Worm (Caenorhabditis elegans) whole organism, early embryonic: Measurements from ENCODE around the gene F26H11.8.
A peak's percentile ranks its signal among the peaks of the same experiment; 100 is the strongest.

Experiments
- B0310.2 ChIP-seq: sonication (generic microtip); optimal IDR thresholded peaks from 2 replicates; lab custom pipeline; 2016; ENCODE audit warnings: mild to moderate bottlenecking, missing genetic modification characterization, missing compliant biosample characterization
- F13C5.2 ChIP-seq: sonication (generic microtip); optimal IDR thresholded peaks from 2 replicates; lab custom pipeline; 2017; ENCODE audit warnings: mild to moderate bottlenecking, missing genetic modification characterization, inconsistent platforms, missing compliant biosample characterization
- aly-1 ChIP-seq: sonication (generic microtip); optimal IDR thresholded peaks from 2 replicates; lab custom pipeline; 2016; ENCODE audit warnings: missing genetic modification characterization, missing compliant biosample characterization
- ama-1 ChIP-seq: fragments of 150-350 bp; optimal IDR thresholded peaks from 2 replicates; lab custom pipeline; 2014
- ceh-13 ChIP-seq: fragments of 200-800 bp; sonication (Bioruptor generic); optimal IDR thresholded peaks from 2 replicates; lab custom pipeline; 2018; ENCODE audit warnings: mild to moderate bottlenecking, missing genetic modification characterization, missing compliant biosample characterization
- ceh-36 ChIP-seq: sonication (generic microtip); optimal IDR thresholded peaks from 2 replicates; lab custom pipeline; 2016; ENCODE audit warnings: missing genetic modification characterization, inconsistent platforms, missing compliant biosample characterization
- ets-7 ChIP-seq: sonication (generic microtip); optimal IDR thresholded peaks from 2 replicates; lab custom pipeline; 2016; ENCODE audit warnings: missing genotype, missing genetic modification characterization, missing compliant biosample characterization
- flt-1 ChIP-seq: fragments of 200-800 bp; sonication (Bioruptor generic); IDR thresholded peaks from 2 replicates; pipeline ENCODE4 v1.3.6; 2022; ENCODE audit warnings: missing genetic modification characterization, missing compliant biosample characterization
- hmbx-1 ChIP-seq: sonication (generic microtip); optimal IDR thresholded peaks from 2 replicates; lab custom pipeline; 2016; ENCODE audit warnings: mild to moderate bottlenecking, missing genetic modification characterization, missing compliant biosample characterization
- hmg-4 ChIP-seq: fragments of 200-800 bp; sonication (Bioruptor generic); optimal IDR thresholded peaks from 2 replicates; lab custom pipeline; 2018; ENCODE audit warnings: mild to moderate bottlenecking, missing genetic modification characterization, missing compliant biosample characterization
- hnd-1 ChIP-seq: sonication (generic microtip); optimal IDR thresholded peaks from 2 replicates; lab custom pipeline; 2016; ENCODE audit warnings: missing genetic modification characterization, missing compliant biosample characterization
- pes-1 ChIP-seq: fragments of 200-800 bp; sonication (Bioruptor generic); IDR thresholded peaks from 2 replicates; pipeline ENCODE4 v1.3.6; 2022; ENCODE audit warnings: missing genetic modification reagents, missing genetic modification characterization, missing compliant biosample characterization
- scrt-1 ChIP-seq: fragments of 200-800 bp; sonication (Bioruptor generic); IDR thresholded peaks from 2 replicates; pipeline ENCODE4 v1.3.6; 2022; ENCODE audit warnings: missing genetic modification characterization, missing compliant biosample characterization
- sea-1 ChIP-seq: fragments of 200-800 bp; sonication (Bioruptor generic); conservative IDR thresholded peaks from 2 replicates; pipeline ENCODE4 v1.3.6; 2022; ENCODE audit warnings: missing genetic modification characterization, missing compliant biosample characterization
- tbx-11 ChIP-seq: fragments of 200-800 bp; sonication (Bioruptor generic); IDR thresholded peaks from 2 replicates; pipeline ENCODE4 v1.3.6; 2022; ENCODE audit warnings: missing genetic modification characterization, missing compliant biosample characterization
- tbx-37 ChIP-seq: fragments of 200-800 bp; sonication (Bioruptor generic); conservative IDR thresholded peaks from 2 replicates; pipeline ENCODE4 v1.3.6; 2022; ENCODE audit warnings: missing genetic modification reagents, missing genetic modification characterization, missing compliant biosample characterization
- tra-4 ChIP-seq: sonication (generic microtip); optimal IDR thresholded peaks from 2 replicates; lab custom pipeline; 2017; ENCODE audit warnings: missing genetic modification characterization, missing compliant biosample characterization

Gene F26H11.8

ce11 chrII:14383644-14384043 lies 4.7 kb upstream of the F26H11.8 start, which contains the start of gene mes-2:
TSS of gene mes-2 (plus strand) at chrII:14383973.
- no peak for TF ChIP-seq tra-4 (tag; lab: Kevin White, UChicago)
- peak; percentile 66 for TF ChIP-seq F13C5.2 (tag; lab: Kevin White, UChicago)

- no peak for TF ChIP-seq scrt-1
- peak; percentile 4 for TF ChIP-seq F13C5.2 (tag; lab: Kevin White, UChicago)
- TF ChIP-seq aly-1: no peak
- TF ChIP-seq B0310.2: no peak
- no peak for TF ChIP-seq hmbx-1 (tag; lab: Kevin White, UChicago)
- TF ChIP-seq tbx-37 (GFP tag; lab: Robert Waterston, UW): no peak
- no peak for TF ChIP-seq sea-1 (GFP tag; lab: Robert Waterston, UW)
- no peak for TF ChIP-seq hnd-1 (tag; lab: Kevin White, UChicago)
- TF ChIP-seq ceh-13 (GFP tag; lab: Kevin White, UChicago): no peak
- no peak for TF ChIP-seq flt-1
- TF ChIP-seq tbx-11: 0 out of 2 replicates have a peak, but pooled peaks have one; percentile 9
- no peak for TF ChIP-seq ama-1
- no peak for TF ChIP-seq pes-1
- no peak for TF ChIP-seq tra-4 (tag; lab: Kevin White, UChicago)
- TF ChIP-seq ceh-36: no peak
- TF ChIP-seq hmg-4 (GFP tag; lab: Kevin White, UChicago): peak; percentile 29
These were observed 1.9 kb downstream of the F26H11.8 start, which contains the start of the genes kbp-3 and nurf-1 for ce11 chrII:14390036-14390763. TSS of gene kbp-3 (minus strand) at chrII:14390078. TSS of gene nurf-1 (plus strand) at chrII:14390713.

- TF ChIP-seq tbx-37 (GFP tag; lab: Robert Waterston, UW) (no peak), hmg-4 (GFP tag; lab: Kevin White, UChicago) (no peak), pes-1 (no peak), tra-4 (tag; lab: Kevin White, UChicago) (no peak), ceh-13 (GFP tag; lab: Kevin White, UChicago) (no peak), ets-7 (tag; lab: Kevin White, UChicago) (no peak), scrt-1 (no peak), ceh-36 (no peak), hnd-1 (tag; lab: Kevin White, UChicago) (no peak)
These were observed 5.5 kb downstream of the F26H11.8 start for ce11 chrII:14393766-14394165.

- TF ChIP-seq sea-1 (GFP tag; lab: Robert Waterston, UW): no peak
- TF ChIP-seq tbx-11: no peak
- no peak for TF ChIP-seq hnd-1 (tag; lab: Kevin White, UChicago)
- peak; percentile 1 for TF ChIP-seq F13C5.2 (tag; lab: Kevin White, UChicago)
- 0 out of 2 replicates have a peak, but pooled peaks have one; percentile 3 for TF ChIP-seq pes-1
- TF ChIP-seq tbx-37 (GFP tag; lab: Robert Waterston, UW): no peak
These were observed 11.3 kb downstream of the F26H11.8 start for ce11 chrII:14399595-14399994.

ce11 chrII:14401098-14401497 lies 12.8 kb downstream of the F26H11.8 start:
- TF ChIP-seq pes-1 (no peak), hmbx-1 (tag; lab: Kevin White, UChicago) (no peak), tbx-11 (no peak)

ce11 chrII:14404266-14404665 lies 16.0 kb downstream of the F26H11.8 start:
- TF ChIP-seq hmbx-1 (tag; lab: Kevin White, UChicago) (no peak), sea-1 (GFP tag; lab: Robert Waterston, UW) (no peak), ama-1 (no peak), B0310.2 (no peak), hmg-4 (GFP tag; lab: Kevin White, UChicago) (no peak), pes-1 (no peak), scrt-1 (no peak), hnd-1 (tag; lab: Kevin White, UChicago) (no peak)

- peak; percentile 0 for TF ChIP-seq ceh-13 (GFP tag; lab: Kevin White, UChicago)
- no peak; the same call in 1 of the 2 replicates for TF ChIP-seq scrt-1
- no peak for TF ChIP-seq tbx-11
- TF ChIP-seq tra-4 (tag; lab: Kevin White, UChicago): no peak
- no peak for TF ChIP-seq tbx-37 (GFP tag; lab: Robert Waterston, UW)
- TF ChIP-seq hnd-1 (tag; lab: Kevin White, UChicago): no peak
- TF ChIP-seq ama-1: peak; percentile 93
- TF ChIP-seq F13C5.2 (tag; lab: Kevin White, UChicago): peak; percentile 63
- peak; percentile 9; the same call in 1 of the 2 replicates for TF ChIP-seq pes-1
- TF ChIP-seq ets-7 (tag; lab: Kevin White, UChicago): no peak
- peak; percentile 22 for TF ChIP-seq B0310.2
- peak; percentile 27; the same call in 1 of the 2 replicates for TF ChIP-seq flt-1
- TF ChIP-seq ceh-36: no peak
These were observed 16.6 kb downstream of the F26H11.8 start for ce11 chrII:14404741-14405488.

- TF ChIP-seq tbx-11: no peak
- TF ChIP-seq tra-4 (tag; lab: Kevin White, UChicago): no peak
- peak; percentile 98 for TF ChIP-seq ama-1
- TF ChIP-seq sea-1 (GFP tag; lab: Robert Waterston, UW): peak; percentile 15; the same call in 1 of the 2 replicates
- peak; percentile 44 for TF ChIP-seq ceh-36
- no peak for TF ChIP-seq pes-1
- TF ChIP-seq hnd-1 (tag; lab: Kevin White, UChicago): no peak
- TF ChIP-seq ets-7 (tag; lab: Kevin White, UChicago): no peak
- peak; percentile 59 for TF ChIP-seq hmg-4 (GFP tag; lab: Kevin White, UChicago)
These were observed 17.3 kb downstream of the F26H11.8 start for ce11 chrII:14405489-14406059.
